Worm (Caenorhabditis elegans) whole organism, mixed stage, embryonic: ENCODE measurements around the gene pigw-1.

Source experiments
- blmp-1 ChIP-seq: fragments of 150-350 bp; optimal IDR thresholded peaks from 2 replicates; lab custom pipeline; 2014; ENCODE audit warnings: missing biosample characterization, missing genetic modification characterization
- drap-1 ChIP-seq: fragments of 200-800 bp; sonication (Bioruptor generic); optimal IDR thresholded peaks from 3 replicates; lab custom pipeline; 2018; ENCODE audit warnings: mild to moderate bottlenecking, missing genetic modification characterization, missing compliant biosample characterization
- elt-1 ChIP-seq: sonication (generic microtip); optimal IDR thresholded peaks from 2 replicates; lab custom pipeline; 2017; ENCODE audit warnings: missing genetic modification characterization, mild to moderate bottlenecking, missing compliant biosample characterization, antibody characterized with exemption, moderate library complexity, borderline replicate concordance; ENCODE audit not compliant: insufficient read depth
- elt-3 ChIP-seq: fragments of 150-350 bp; optimal IDR thresholded peaks from 2 replicates; lab custom pipeline; 2014; ENCODE audit warnings: missing biosample characterization, missing genetic modification characterization
- flh-1 ChIP-seq: fragments of 200-800 bp; sonication (Bioruptor generic); optimal IDR thresholded peaks from 2 replicates; lab custom pipeline; 2018; ENCODE audit warnings: mild to moderate bottlenecking, missing genetic modification characterization, moderate library complexity, missing compliant biosample characterization
- ham-2 ChIP-seq: fragments of 200-800 bp; sonication (Bioruptor generic); optimal IDR thresholded peaks from 2 replicates; lab custom pipeline; 2018; ENCODE audit warnings: mild to moderate bottlenecking, missing genetic modification characterization, missing compliant biosample characterization
- mep-1 ChIP-seq: fragments of 150-350 bp; optimal IDR thresholded peaks from 2 replicates; lab custom pipeline; 2017; ENCODE audit warnings: missing biosample characterization, missing genetic modification reagents, missing genetic modification characterization, inconsistent platforms
- nhr-2 ChIP-seq: fragments of 150-350 bp; optimal IDR thresholded peaks from 2 replicates; lab custom pipeline; 2014; ENCODE audit warnings: missing biosample characterization, missing genetic modification characterization
- nhr-28 ChIP-seq: fragments of 150-350 bp; optimal IDR thresholded peaks from 2 replicates; lab custom pipeline; 2014; ENCODE audit warnings: missing biosample characterization, missing genetic modification characterization
- pha-4 ChIP-seq: fragments of 150-350 bp; optimal IDR thresholded peaks from 2 replicates; lab custom pipeline; 2018; ENCODE audit warnings: missing biosample characterization, missing genetic modification reagents, missing genetic modification characterization
- unc-62 ChIP-seq: fragments of 150-350 bp; optimal IDR thresholded peaks from 2 replicates; lab custom pipeline; 2014; ENCODE audit warnings: missing biosample characterization, missing genetic modification reagents, missing genetic modification characterization
- ztf-11 ChIP-seq: fragments of 150-350 bp; optimal IDR thresholded peaks from 2 replicates; lab custom pipeline; 2014; ENCODE audit warnings: missing biosample characterization, missing genetic modification characterization

ce11 chrII:2930499-2930898 lies 45.8 kb upstream of the pigw-1 start, which contains the start of the genes irld-64 and irld-63:
- TF ChIP-seq nhr-2 (no peak), mep-1 (tag; lab: Kevin White, UChicago) (no peak), drap-1 (GFP tag; lab: Kevin White, UChicago) (no peak), flh-1 (GFP tag; lab: Kevin White, UChicago) (no peak), ztf-11 (tag; lab: Kevin White, UChicago) (no peak), nhr-28 (tag; lab: Kevin White, UChicago) (no peak), unc-62 (GFP tag; lab: Kevin White, UChicago) (no peak), ham-2 (no peak), pha-4 (tag; lab: Kevin White, UChicago) (no peak), elt-1 (tag; lab: Kevin White, UChicago) (no peak), blmp-1 (tag; lab: Kevin White, UChicago) (no peak), elt-3 (tag; lab: Kevin White, UChicago) (no peak)
